Fruit fly (Drosophila melanogaster) Kc167 (cell line): ENCODE measurements around the gene CG10761.

Experiments
- Myc ChIP-seq: fragments of >200 bp; optimal IDR thresholded peaks from 2 replicates; lab custom pipeline; 2017; ENCODE audit warnings: missing external identifiers
- Sin3A ChIP-seq: fragments of >200 bp; optimal IDR thresholded peaks from 2 replicates; lab custom pipeline; 2018; ENCODE audit warnings: missing external identifiers
- h ChIP-seq: fragments of >200 bp; optimal IDR thresholded peaks from 3 replicates; lab custom pipeline; 2018; ENCODE audit warnings: missing external identifiers
- insv ChIP-seq: fragments of >200 bp; optimal IDR thresholded peaks from 3 replicates; lab custom pipeline; 2018; ENCODE audit warnings: missing external identifiers
- psq ChIP-seq: fragments of >200 bp; optimal IDR thresholded peaks from 2 replicates; lab custom pipeline; 2017; ENCODE audit warnings: missing external identifiers
- ttk ChIP-seq: sonication (Bioruptor generic); optimal IDR thresholded peaks from 2 replicates; lab custom pipeline; 2017; ENCODE audit warnings: missing external identifiers

CG10761 gene

dm6 chrX:8162692-8163091 lies at the start of gene CG10761:
CG10761 (minus strand) TSS chrX:8162792.
- TF ChIP-seq h (lab: Kevin White, UChicago) (no peak), Sin3A (no peak), insv (no peak), ttk (no peak), Myc (no peak), psq (no peak)

DNA sequence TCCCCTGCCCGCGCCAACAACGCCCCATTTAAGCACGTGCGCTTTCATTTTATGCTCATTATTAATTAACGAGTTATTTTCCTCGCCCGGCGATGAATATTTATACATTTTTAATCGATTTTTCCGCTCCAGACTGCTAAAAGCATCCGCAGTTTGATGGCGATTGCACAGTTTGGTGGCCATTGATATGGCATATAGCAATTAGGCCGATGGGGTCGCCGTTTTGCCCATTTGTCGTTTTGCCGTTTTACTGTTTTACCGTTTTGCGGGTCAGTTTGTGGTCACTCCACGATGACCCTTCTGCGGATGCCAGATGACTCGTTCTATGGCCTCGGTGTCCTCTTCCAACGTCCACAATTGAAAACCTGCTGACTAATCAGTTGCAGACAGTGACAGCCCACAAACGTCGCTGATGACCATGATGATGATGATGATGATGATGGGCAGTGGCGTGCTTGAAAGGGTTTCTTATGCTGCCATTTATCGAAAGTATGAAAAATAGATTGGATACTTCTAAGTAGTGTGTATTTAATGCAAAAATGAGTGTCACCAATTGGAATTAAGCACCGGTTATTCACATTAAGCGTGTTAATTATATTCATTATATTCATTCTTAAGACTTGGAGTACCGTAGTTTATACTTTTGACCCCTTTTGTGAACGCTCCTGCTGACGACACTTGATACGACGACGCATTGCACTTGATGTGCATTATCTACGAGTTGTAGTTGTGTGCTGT lies 49.3 kb upstream of the CG10761 start:
- TF ChIP-seq h (lab: Kevin White, UChicago) = no peak
- no peak for TF ChIP-seq psq
- no peak for TF ChIP-seq Sin3A
- TF ChIP-seq ttk = no peak
- TF ChIP-seq Myc = no peak
- no peak for TF ChIP-seq insv

- TF ChIP-seq insv (no peak), Myc (no peak), ttk (no peak), psq (no peak), h (lab: Kevin White, UChicago) (no peak), Sin3A (no peak)
These were observed 48.6 kb upstream of the CG10761 start for dm6 chrX:8211094-8211730.

- TF ChIP-seq insv (no peak), Myc (no peak), psq (no peak), h (lab: Kevin White, UChicago) (no peak)
These were observed 48.0 kb upstream of the CG10761 start for dm6 chrX:8210632-8211031.

- TF ChIP-seq ttk (no peak), h (lab: Kevin White, UChicago) (no peak), insv (no peak), Myc (no peak), Sin3A (no peak), psq (no peak)
These were observed 44.5 kb upstream of the CG10761 start for dm6 chrX:8207054-8207453.

DNA sequence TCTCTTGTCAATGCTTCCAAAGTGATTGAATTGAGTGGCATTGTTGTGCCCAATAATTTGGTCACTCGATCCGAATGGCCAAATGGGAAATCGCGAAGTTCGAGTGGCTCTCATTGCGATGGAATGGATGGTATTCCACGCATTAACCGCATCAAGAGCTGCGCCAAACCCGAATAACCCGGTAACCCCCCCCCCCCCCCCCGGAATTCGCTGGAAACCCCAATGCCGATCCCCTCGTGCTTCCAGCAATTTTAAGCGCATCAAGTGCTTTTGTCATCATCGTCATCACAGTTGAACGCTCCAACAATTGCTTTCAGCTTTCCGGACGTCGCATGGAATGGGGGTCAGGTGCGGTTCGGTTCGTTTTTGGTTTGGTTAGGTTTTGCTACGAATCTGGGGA lies 44.0 kb upstream of the CG10761 start:
- TF ChIP-seq Sin3A (no peak), h (lab: Kevin White, UChicago) (no peak), psq (no peak), insv (no peak), Myc (no peak), ttk (no peak)

DNA sequence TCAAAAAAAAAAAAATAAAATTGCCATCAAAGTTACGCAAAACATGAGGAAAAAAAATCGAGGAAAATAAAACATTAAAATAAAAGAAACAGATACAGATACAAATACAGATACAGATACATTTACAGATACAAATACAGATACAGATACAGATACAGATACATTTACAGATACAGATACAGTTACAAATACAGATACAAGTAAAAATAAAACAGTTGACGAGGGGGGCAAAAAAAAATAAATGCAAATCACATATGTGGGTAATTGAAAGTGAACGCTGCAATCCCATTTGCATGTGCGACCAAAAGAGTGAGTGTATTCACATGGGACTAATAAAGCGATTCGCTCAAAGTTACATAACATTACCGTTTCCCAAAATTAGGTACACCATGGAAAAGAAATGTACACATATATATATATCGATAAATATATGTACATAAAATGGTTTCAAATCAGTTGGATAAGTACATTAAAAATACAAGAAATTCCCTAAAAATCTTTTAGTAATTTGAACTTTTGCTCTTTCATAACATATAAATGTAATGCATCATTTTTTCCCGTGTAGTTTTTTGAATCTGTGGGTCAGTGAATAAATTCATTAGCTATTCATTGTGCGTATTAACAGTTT lies 43.1 kb upstream of the CG10761 start:
- TF ChIP-seq insv = no peak
- no peak for TF ChIP-seq h (lab: Kevin White, UChicago)
- TF ChIP-seq psq = no peak
- TF ChIP-seq Myc = no peak
- no peak for TF ChIP-seq ttk
- no peak for TF ChIP-seq Sin3A

DNA sequence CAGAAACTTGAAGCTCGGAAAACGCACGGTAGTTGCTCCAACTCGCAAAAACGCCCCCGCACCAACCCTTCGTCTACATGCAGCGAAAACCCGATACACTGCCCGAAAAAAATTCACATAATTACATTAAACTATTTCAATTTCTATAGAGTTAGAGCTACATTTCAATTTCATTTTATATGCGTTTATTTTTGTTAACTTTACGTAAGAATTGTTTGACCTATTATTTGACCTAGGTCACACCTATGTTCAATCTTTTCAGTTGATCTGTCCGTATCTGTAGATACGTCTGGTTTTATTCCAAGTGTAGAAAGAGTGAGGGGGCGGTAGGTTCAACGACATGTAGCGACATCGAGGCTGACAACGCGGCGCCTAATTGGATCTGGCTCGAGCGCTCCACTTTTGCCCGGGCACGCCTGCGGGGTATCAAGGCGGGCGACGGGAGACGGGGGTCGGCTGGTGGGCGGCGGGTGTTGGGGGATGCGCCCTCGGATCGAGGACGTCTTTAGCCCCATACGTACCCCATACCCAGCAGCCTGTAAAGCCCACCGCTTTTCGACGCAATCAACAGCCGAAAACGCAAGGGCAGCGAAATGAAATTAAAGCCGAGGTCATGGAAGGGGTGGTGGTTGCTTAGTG lies 40.3 kb upstream of the CG10761 start:
- TF ChIP-seq h (lab: Kevin White, UChicago) (no peak), ttk (no peak), psq (no peak), Sin3A (no peak), insv (no peak), Myc (no peak)

DNA sequence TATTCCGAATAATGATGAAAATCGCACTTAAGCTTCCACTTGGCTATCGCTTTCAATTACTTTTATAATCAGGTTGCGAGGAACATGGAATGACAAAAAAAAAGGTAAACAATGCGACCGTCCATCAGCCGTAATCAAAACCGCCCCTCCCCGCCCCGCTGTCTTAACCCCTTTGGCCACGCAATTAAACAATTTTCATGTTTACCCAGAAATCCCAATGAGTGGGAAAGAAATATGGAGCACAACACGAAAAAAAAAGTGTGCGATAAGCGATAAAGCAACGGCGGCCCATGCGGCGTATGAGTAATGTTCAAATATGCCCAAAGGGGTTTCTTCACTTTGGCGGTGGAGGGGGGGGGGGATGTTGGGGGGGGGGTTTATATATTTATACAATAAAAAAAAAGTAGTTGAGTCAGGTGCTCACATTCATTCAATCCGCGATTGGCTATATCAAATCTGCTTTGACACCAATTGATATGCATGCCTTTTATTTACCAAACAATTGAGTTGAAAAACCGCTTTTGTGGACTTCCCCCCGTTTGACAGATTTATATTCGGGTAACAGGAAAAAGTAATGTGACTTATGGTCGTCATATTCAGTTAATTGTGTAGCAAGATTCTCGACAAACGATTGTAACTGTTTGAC lies 36.5 kb upstream of the CG10761 start:
- TF ChIP-seq h (lab: Kevin White, UChicago) (no peak), ttk (no peak), Myc (no peak), psq (no peak), insv (no peak), Sin3A (no peak)

DNA sequence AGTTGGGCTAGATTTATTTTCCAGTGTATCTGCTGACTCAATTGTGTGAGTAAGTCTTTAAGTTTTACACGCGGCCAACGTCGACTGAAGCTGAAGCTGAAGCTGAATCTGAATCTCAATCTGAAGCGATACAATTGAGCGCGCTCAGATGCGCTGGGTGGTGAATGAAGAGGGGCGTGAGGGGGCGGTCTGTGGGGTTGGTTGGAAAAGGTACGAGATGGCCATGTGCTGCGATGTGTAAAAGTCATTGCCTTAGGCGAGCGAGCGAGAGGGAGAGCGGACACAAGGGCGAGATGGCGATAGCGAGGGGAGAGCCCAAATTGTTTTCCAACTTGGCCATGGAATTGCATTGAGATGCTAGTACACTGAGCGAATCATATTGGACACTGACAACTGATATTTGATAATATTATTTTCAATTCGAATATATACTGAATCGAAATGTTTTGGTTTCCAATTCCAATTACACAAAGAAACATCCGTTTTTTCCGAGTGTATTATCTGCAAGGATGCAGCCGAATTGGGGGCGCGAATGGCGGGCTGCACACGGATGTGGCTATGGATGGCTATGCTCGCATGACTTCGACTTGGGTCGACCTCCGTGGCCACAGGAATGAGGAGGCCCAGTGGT lies 34.1 kb upstream of the CG10761 start:
- TF ChIP-seq h (lab: Kevin White, UChicago) = no peak
- TF ChIP-seq Sin3A = no peak
- TF ChIP-seq ttk = no peak
- TF ChIP-seq insv = no peak
- no peak for TF ChIP-seq psq
- no peak for TF ChIP-seq Myc

- TF ChIP-seq psq (no peak), Sin3A (no peak), Myc (no peak), ttk (no peak), h (lab: Kevin White, UChicago) (no peak), insv (no peak)
These were observed 33.5 kb upstream of the CG10761 start for dm6 chrX:8196157-8196526.

dm6 chrX:8195449-8196156 lies 33.0 kb upstream of the CG10761 start:
- TF ChIP-seq insv (no peak), ttk (no peak), Sin3A (no peak), psq (no peak)
